Worm (Caenorhabditis elegans) whole organism, midembryonic: ENCODE results near the gene R12B2.6.

Experiments used
- flt-1 ChIP-seq: fragments of 200-800 bp; sonication (Bioruptor generic); IDR thresholded peaks from 2 replicates; pipeline ENCODE4 v1.3.6; 2022; ENCODE audit warnings: missing genetic modification characterization, missing compliant biosample characterization
- ref-1 ChIP-seq: fragments of 200-800 bp; sonication (Bioruptor generic); conservative IDR thresholded peaks from 2 replicates; pipeline ENCODE4 v1.3.6; 2022; ENCODE audit warnings: missing genetic modification reagents, missing genetic modification characterization, missing compliant biosample characterization
- tab-1 ChIP-seq: fragments of 200-800 bp; sonication (Bioruptor generic); IDR thresholded peaks from 2 replicates; pipeline ENCODE4 v1.3.6; 2022; ENCODE audit warnings: missing genetic modification characterization, missing compliant biosample characterization
- ztf-29 ChIP-seq: fragments of 200-800 bp; sonication (Bioruptor generic); IDR thresholded peaks from 2 replicates; pipeline ENCODE4 v1.3.6; 2022; ENCODE audit warnings: missing genetic modification reagents, missing genetic modification characterization, missing compliant biosample characterization

DNA sequence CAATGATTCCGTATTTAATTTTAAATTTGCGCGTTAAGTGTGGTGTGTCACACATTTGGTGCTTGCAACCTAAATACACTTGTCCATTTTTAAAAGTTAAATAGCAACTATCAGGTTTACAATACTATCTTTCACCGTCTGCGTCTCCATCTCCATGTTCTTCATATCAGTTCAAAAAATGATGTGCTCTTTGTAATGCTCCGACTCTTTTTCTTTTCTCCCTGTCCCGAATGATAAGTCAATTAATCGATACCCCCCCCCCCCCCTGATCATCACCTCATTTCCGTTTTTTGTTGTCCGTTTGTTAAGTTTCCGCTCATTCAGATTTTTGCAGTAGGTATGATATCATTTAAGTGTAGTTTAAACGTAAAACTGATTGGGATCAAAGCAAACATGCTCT is 19.9 kb downstream of the R12B2.6 start:
- TF ChIP-seq tab-1 (GFP tag; lab: Robert Waterston, UW) (no peak), ref-1 (no peak), ztf-29 (GFP tag; lab: Robert Waterston, UW) (no peak), flt-1 (GFP tag; lab: Robert Waterston, UW) (no peak)
